Worm (Caenorhabditis elegans) whole organism, L4 larva: ENCODE data around the gene srx-10.

ENCODE experiments used
- ces-1 ChIP-seq: fragments of 150-350 bp; sonication (generic microtip); optimal IDR thresholded peaks from 4 replicates; lab custom pipeline; 2014; ENCODE audit warnings: missing biosample characterization, missing genetic modification reagents, missing genetic modification characterization
- daf-8 ChIP-seq: fragments of 200-800 bp; sonication (Bioruptor generic); IDR thresholded peaks from 2 replicates; pipeline ENCODE4 v1.3.6; 2022; ENCODE audit warnings: missing genetic modification characterization, missing compliant biosample characterization
- egl-27 ChIP-seq: sonication (generic microtip); optimal IDR thresholded peaks from 3 replicates; lab custom pipeline; 2017; ENCODE audit warnings: missing biosample characterization, missing genetic modification reagents, missing genetic modification characterization
- lin-39 ChIP-seq: fragments of 150-350 bp; optimal IDR thresholded peaks from 2 replicates; lab custom pipeline; 2014; ENCODE audit warnings: missing biosample characterization, missing genetic modification reagents, missing genetic modification characterization
- mxl-2 ChIP-seq: fragments of 200-800 bp; sonication (Bioruptor generic); conservative IDR thresholded peaks from 2 replicates; pipeline ENCODE4 v1.3.6; 2022; ENCODE audit warnings: missing genetic modification reagents, missing genetic modification characterization, missing compliant biosample characterization
- snpc-4 ChIP-seq: fragments of 150-350 bp; optimal IDR thresholded peaks from 2 replicates; lab custom pipeline; 2014; ENCODE audit warnings: missing biosample characterization, missing genetic modification characterization
- unc-62 ChIP-seq, 3 experiments: fragments of 150-350 bp in 1 of 3; sonication (generic microtip); optimal IDR thresholded peaks in 2 of 3; peaks in 1 of 3; 1 replicate in 1 of 3; 2 replicates in 2 of 3; lab custom pipeline; 2014 to 2017; ENCODE audit warnings: missing biosample characterization in 3 of 3, missing genetic modification characterization in 3 of 3, missing genetic modification reagents in 3 of 3, missing genotype in 1 of 3
- ztf-11 ChIP-seq: fragments of 150-350 bp; optimal IDR thresholded peaks from 2 replicates; lab custom pipeline; 2014; ENCODE audit warnings: missing biosample characterization, missing genetic modification characterization

DNA sequence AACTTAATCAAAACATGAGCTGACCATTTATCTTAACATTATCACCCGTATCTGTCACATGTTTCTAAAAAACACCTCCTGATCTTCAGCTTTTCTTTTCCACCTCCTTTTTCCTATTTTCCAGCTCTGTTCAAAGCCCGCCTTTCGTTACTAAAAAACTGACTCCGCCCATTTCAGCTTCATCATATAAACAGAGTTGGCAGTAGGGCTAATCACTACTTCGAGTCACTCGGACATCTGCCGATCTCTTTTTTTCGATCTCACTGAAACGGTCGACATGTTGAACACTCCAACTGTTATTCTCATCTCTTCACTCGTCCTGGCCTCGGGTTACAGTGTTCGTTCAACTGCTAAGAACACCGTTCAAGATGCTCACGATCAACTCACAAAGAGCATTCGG, 46.2 kb upstream of the srx-10 start, which contains the start of gene droe-4:
- TF ChIP-seq ces-1 (GFP tag; lab: Kevin White, UChicago): no peak
- no peak for TF ChIP-seq snpc-4 (tag; lab: Kevin White, UChicago)
- no peak for TF ChIP-seq mxl-2 (GFP tag; lab: Robert Waterston, UW)
- no peak for TF ChIP-seq egl-27 (tag; lab: Kevin White, UChicago)
- TF ChIP-seq unc-62 (GFP tag; optimal IDR thresholded peaks at IDR 0.05 in 1 of 2; lab: Kevin White, UChicago): peak in 1 of 2 experiments; percentile 56
- no peak for TF ChIP-seq unc-62 (tag; optimal IDR thresholded peaks at IDR 0.05; lab: Kevin White, UChicago)
- no peak for TF ChIP-seq daf-8
- no peak for TF ChIP-seq ztf-11 (tag; lab: Kevin White, UChicago)
- no peak for TF ChIP-seq lin-39
